Fruit fly (Drosophila melanogaster): ENCODE data around the gene jar.

Gene jar

dm6 chr3R:24230423-24231205 is 40.4 kb downstream of the jar start, which contains the start of gene mask (continued):
- TF ChIP-seq Blimp-1 (GFP tag; optimal IDR thresholded peaks at IDR 0.05) (peak; percentile 54), CG11294 (GFP tag; IDR thresholded peaks at IDR 0.05) (no peak), Smox (GFP tag; optimal IDR thresholded peaks at IDR 0.05) (no peak), CG11902 (GFP tag; optimal IDR thresholded peaks at IDR 0.05) (peak; percentile 48), Sox14 (GFP tag; optimal IDR thresholded peaks at IDR 0.05) (peak; percentile 38), Sox102F (GFP tag; optimal IDR thresholded peaks at IDR 0.05) (peak; percentile 67), CG11762 (GFP tag; optimal IDR thresholded peaks at IDR 0.05; ENCODE audit: insufficient read depth) (peak; percentile 34), ss (GFP tag; optimal IDR thresholded peaks at IDR 0.05) (peak; percentile 5 to 67), CG6792 (GFP tag; optimal IDR thresholded peaks at IDR 0.05) (peak; percentile 43), net (GFP tag; optimal IDR thresholded peaks at IDR 0.05) (peak; percentile 74), Eip75B (GFP tag; optimal IDR thresholded peaks at IDR 0.05) (peak; percentile 79), CG6854 (GFP tag; optimal IDR thresholded peaks at IDR 0.05) (peak; percentile 88), lz (GFP tag; optimal IDR thresholded peaks at IDR 0.05) (peak; percentile 79), CG10669 (GFP tag; optimal IDR thresholded peaks at IDR 0.05) (peak; percentile 54), Eip78C (GFP tag) (peak; percentile 89), cyc (GFP tag; optimal IDR thresholded peaks at IDR 0.05) (peak; percentile 81), CG6163 (GFP tag; IDR thresholded peaks at IDR 0.05) (peak; percentile 70), pdm3 (GFP tag; optimal IDR thresholded peaks at IDR 0.05) (no peak), CG4318 (GFP tag; optimal IDR thresholded peaks at IDR 0.05) (no peak), OdsH (GFP tag; optimal IDR thresholded peaks at IDR 0.05) (peak; percentile 72), Lpt (GFP tag; optimal IDR thresholded peaks at IDR 0.05) (no peak), CG8319 (GFP tag; optimal IDR thresholded peaks at IDR 0.05) (peak; percentile 71), Ets21C (GFP tag; optimal IDR thresholded peaks at IDR 0.05) (peak; percentile 45), vri (GFP tag; optimal IDR thresholded peaks at IDR 0.05) (no peak), svp (GFP tag) (no peak), CG16779 (tag; optimal IDR thresholded peaks at IDR 0.05) (no peak), Met (GFP tag; optimal IDR thresholded peaks at IDR 0.05) (peak; percentile 83), Eip93F (GFP tag; optimal IDR thresholded peaks at IDR 0.05) (no peak), CG31627 (GFP tag; optimal IDR thresholded peaks at IDR 0.05) (peak; percentile 76)

- TF ChIP-seq CG1621 (tag; optimal IDR thresholded peaks at IDR 0.05) (peak; percentile 76), Hr39 (GFP tag; optimal IDR thresholded peaks at IDR 0.05) (no peak)
Observed at dm6 chr3R:24229870-24230422, 41.1 kb downstream of the jar start, which contains the start of gene Spase22-23. TSS of gene Spase22-23 (minus strand) at chr3R:24230035.

dm6 chr3R:24228675-24229074 is 42.4 kb downstream of the jar start, which contains the start of gene Acp95EF:
TSS of gene Acp95EF (plus strand) at chr3R:24228975.
- no peak for TF ChIP-seq Lpt (GFP tag; optimal IDR thresholded peaks at IDR 0.05)
- no peak for TF ChIP-seq svp (GFP tag)
- no peak for TF ChIP-seq CG6276 (GFP tag; optimal IDR thresholded peaks at IDR 0.05)
- no peak for TF ChIP-seq CG7368 (GFP tag; optimal IDR thresholded peaks at IDR 0.05)

- TF ChIP-seq CG9139 (GFP tag; optimal IDR thresholded peaks at IDR 0.05): no peak
- TF ChIP-seq fd59A (GFP tag; optimal IDR thresholded peaks at IDR 0.05): no peak
- TF ChIP-seq dac (GFP tag; optimal IDR thresholded peaks at IDR 0.05): no peak
- no peak for TF ChIP-seq spab (GFP tag; optimal IDR thresholded peaks at IDR 0.05)
- peak; percentile 3 for TF ChIP-seq CG3919 (GFP tag; optimal IDR thresholded peaks at IDR 0.05)
- TF ChIP-seq fkh (GFP tag; optimal IDR thresholded peaks at IDR 0.05): peak; percentile 56
- TF ChIP-seq fd85E (GFP tag; optimal IDR thresholded peaks at IDR 0.05): no peak
- no peak for TF ChIP-seq acj6 (GFP tag; optimal IDR thresholded peaks at IDR 0.05)
- TF ChIP-seq CG3032 (tag; optimal IDR thresholded peaks at IDR 0.05): no peak
- TF ChIP-seq Sox14 (GFP tag; optimal IDR thresholded peaks at IDR 0.05): peak; percentile 5
- no peak for TF ChIP-seq OdsH (GFP tag; optimal IDR thresholded peaks at IDR 0.05)
- no peak for TF ChIP-seq CG10669 (GFP tag; optimal IDR thresholded peaks at IDR 0.05)
- TF ChIP-seq CG6854 (GFP tag; optimal IDR thresholded peaks at IDR 0.05): peak; percentile 5
- no peak for TF ChIP-seq eg (GFP tag; IDR thresholded peaks at IDR 0.05)
- no peak for TF ChIP-seq CG8632 (GFP tag; optimal IDR thresholded peaks at IDR 0.05)
- TF ChIP-seq Sox15 (GFP tag; optimal IDR thresholded peaks at IDR 0.05): no peak
- peak; percentile 17 for TF ChIP-seq esn (GFP tag; optimal IDR thresholded peaks at IDR 0.05)
- TF ChIP-seq pdm3 (GFP tag; optimal IDR thresholded peaks at IDR 0.05): no peak
- TF ChIP-seq Sox102F (GFP tag; optimal IDR thresholded peaks at IDR 0.05): no peak
Observed at dm6 chr3R:24226744-24227143, 44.3 kb downstream of the jar start, which contains the start of the genes Spps and CG13609. TSS of gene Spps (minus strand) at chr3R:24226934. TSS of gene CG13609 (plus strand) at chr3R:24227023.
